Worm (Caenorhabditis elegans) whole organism, midembryonic: ENCODE data around the gene sre-1.

ENCODE experiments used
- T22C8.4 ChIP-seq: fragments of 200-800 bp; sonication (Bioruptor generic); IDR thresholded peaks from 2 replicates; pipeline ENCODE4 v1.3.6; 2022; ENCODE audit warnings: missing genetic modification characterization, missing compliant biosample characterization
- cog-1 ChIP-seq: sonication (generic microtip); optimal IDR thresholded peaks from 2 replicates; lab custom pipeline; 2016; ENCODE audit warnings: missing genetic modification characterization, missing compliant biosample characterization
- med-1 ChIP-seq: sonication (generic microtip); optimal IDR thresholded peaks from 2 replicates; lab custom pipeline; 2017; ENCODE audit warnings: missing genetic modification characterization, mild to moderate bottlenecking, missing compliant biosample characterization, antibody characterized with exemption, missing genetic modification reagents; ENCODE audit not compliant: insufficient read depth

DNA sequence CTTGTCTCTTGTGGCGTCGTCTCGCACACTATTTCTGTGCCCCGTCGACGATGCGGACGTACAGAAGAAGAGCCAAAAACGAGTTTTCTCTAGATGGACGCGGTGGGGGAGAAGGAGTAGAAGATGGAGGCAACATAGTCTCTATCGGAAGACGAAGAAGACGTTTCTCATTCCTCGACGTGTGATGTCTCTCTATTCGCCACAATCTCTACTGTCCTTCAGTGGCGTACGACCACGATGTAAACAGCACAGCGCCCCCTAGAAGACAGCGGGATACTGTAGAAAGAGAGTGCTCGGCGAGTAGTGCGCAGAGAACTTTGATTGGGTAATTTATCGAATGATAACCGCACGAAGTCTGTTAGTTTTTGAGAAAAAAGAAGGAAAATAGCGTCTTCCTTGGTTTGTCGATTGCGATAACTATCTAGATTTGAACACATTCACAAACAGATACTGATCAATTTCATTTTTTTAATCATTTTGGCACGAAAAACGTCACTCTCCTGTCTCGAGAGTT, 29.9 kb upstream of the sre-1 start:
- TF ChIP-seq med-1 (GFP tag; lab: Kevin White, UChicago) (no peak), T22C8.4 (GFP tag; lab: Robert Waterston, UW) (no peak), cog-1 (tag; lab: Kevin White, UChicago) (no peak)
